Worm (Caenorhabditis elegans) whole organism, midembryonic: ENCODE results near the gene acr-14.
A peak's percentile ranks its signal among the peaks of the same experiment; 100 is the strongest.

Experiments
- T22C8.4 ChIP-seq: fragments of 200-800 bp; sonication (Bioruptor generic); IDR thresholded peaks from 2 replicates; pipeline ENCODE4 v1.3.6; 2022; ENCODE audit warnings: missing genetic modification characterization, missing compliant biosample characterization
- cog-1 ChIP-seq: sonication (generic microtip); optimal IDR thresholded peaks from 2 replicates; lab custom pipeline; 2016; ENCODE audit warnings: missing genetic modification characterization, missing compliant biosample characterization
- flt-1 ChIP-seq: fragments of 200-800 bp; sonication (Bioruptor generic); IDR thresholded peaks from 2 replicates; pipeline ENCODE4 v1.3.6; 2022; ENCODE audit warnings: missing genetic modification characterization, missing compliant biosample characterization
- klf-2 ChIP-seq: fragments of 200-800 bp; sonication (Bioruptor generic); conservative IDR thresholded peaks from 2 replicates; pipeline ENCODE4 v1.3.6; 2022; ENCODE audit warnings: missing genetic modification reagents, missing genetic modification characterization, missing compliant biosample characterization
- med-1 ChIP-seq: sonication (generic microtip); optimal IDR thresholded peaks from 2 replicates; lab custom pipeline; 2017; ENCODE audit warnings: missing genetic modification characterization, mild to moderate bottlenecking, missing compliant biosample characterization, antibody characterized with exemption, missing genetic modification reagents; ENCODE audit not compliant: insufficient read depth
- ref-1 ChIP-seq: fragments of 200-800 bp; sonication (Bioruptor generic); conservative IDR thresholded peaks from 2 replicates; pipeline ENCODE4 v1.3.6; 2022; ENCODE audit warnings: missing genetic modification reagents, missing genetic modification characterization, missing compliant biosample characterization
- tab-1 ChIP-seq: fragments of 200-800 bp; sonication (Bioruptor generic); IDR thresholded peaks from 2 replicates; pipeline ENCODE4 v1.3.6; 2022; ENCODE audit warnings: missing genetic modification characterization, missing compliant biosample characterization
- ztf-23 ChIP-seq: fragments of 200-800 bp; sonication (Bioruptor generic); IDR thresholded peaks from 2 replicates; pipeline ENCODE4 v1.3.6; 2022; ENCODE audit warnings: missing genetic modification reagents, missing genetic modification characterization, missing compliant biosample characterization
- ztf-29 ChIP-seq: fragments of 200-800 bp; sonication (Bioruptor generic); IDR thresholded peaks from 2 replicates; pipeline ENCODE4 v1.3.6; 2022; ENCODE audit warnings: missing genetic modification reagents, missing genetic modification characterization, missing compliant biosample characterization

Gene acr-14

ce11 chrII:8218266-8218665 lies 41.3 kb upstream of the acr-14 start:
- TF ChIP-seq klf-2 (GFP tag; lab: Robert Waterston, UW): no peak
- TF ChIP-seq cog-1 (tag; lab: Kevin White, UChicago): no peak
- TF ChIP-seq ztf-23 (GFP tag; lab: Robert Waterston, UW): no peak
- TF ChIP-seq ref-1 (GFP tag; lab: Robert Waterston, UW): no peak
- TF ChIP-seq flt-1 (GFP tag; lab: Robert Waterston, UW): no peak
- no peak for TF ChIP-seq T22C8.4 (GFP tag; lab: Robert Waterston, UW)
- no peak for TF ChIP-seq tab-1 (GFP tag; lab: Robert Waterston, UW)
- no peak for TF ChIP-seq med-1 (GFP tag; lab: Kevin White, UChicago)
- no peak for TF ChIP-seq ztf-29 (GFP tag; lab: Robert Waterston, UW)

ce11 chrII:8216922-8217321 lies 39.9 kb upstream of the acr-14 start, which contains the start of gene ifg-1:
ifg-1 (plus strand) TSS chrII:8217222.
- TF ChIP-seq ztf-23 (GFP tag; lab: Robert Waterston, UW): no peak
- no peak for TF ChIP-seq cog-1 (tag; lab: Kevin White, UChicago)
- TF ChIP-seq med-1 (GFP tag; lab: Kevin White, UChicago): no peak
- no peak for TF ChIP-seq klf-2 (GFP tag; lab: Robert Waterston, UW)
- TF ChIP-seq T22C8.4 (GFP tag; lab: Robert Waterston, UW): no peak

DNA sequence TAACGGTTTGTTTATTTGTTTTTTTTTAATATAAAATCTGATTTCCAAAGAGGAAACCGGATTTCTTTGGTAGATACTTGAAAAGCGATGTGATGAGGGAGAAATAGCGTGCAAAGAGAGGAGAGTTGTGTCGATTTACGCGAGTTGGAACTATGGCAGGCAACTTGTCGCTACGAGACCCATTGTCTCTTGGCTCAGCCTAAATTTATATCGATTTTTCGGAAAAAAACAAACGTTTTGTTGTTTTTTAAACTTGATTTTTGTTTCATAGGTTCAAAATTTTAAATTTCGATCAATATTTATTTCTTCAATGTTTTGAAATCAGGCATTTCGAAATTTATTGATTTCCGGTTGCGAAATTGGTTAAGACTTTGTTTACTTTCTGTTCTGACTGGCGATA lies 39.4 kb upstream of the acr-14 start, which contains the start of gene M110.3:
Gene M110.3 (minus strand): TSS at position 184 of the 400 bp plus-strand sequence.
- TF ChIP-seq T22C8.4 (GFP tag; lab: Robert Waterston, UW) (peak; percentile 63; the same call in 1 of the 2 replicates), med-1 (GFP tag; lab: Kevin White, UChicago) (no peak)

DNA sequence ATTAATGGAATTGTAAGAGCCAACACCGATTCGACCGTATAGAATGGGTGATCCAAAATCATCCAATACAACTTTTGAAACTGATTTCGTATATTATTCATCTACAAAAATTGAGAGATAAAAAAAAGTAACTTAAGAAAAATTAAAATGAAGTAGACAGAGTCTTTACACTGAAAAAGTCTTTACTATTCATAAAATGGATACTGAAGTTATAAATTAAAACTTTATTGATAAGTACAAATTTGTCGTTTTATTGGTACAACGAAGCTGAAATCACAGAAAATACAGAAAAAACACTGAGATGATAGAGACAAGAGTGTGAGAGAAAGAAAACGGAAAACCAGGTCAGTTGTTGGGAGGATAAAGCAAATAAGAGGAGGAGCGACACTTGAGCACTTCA lies 37.4 kb upstream of the acr-14 start, which contains the start of gene M110.10:
Gene M110.10 (minus strand): TSS at position 101 of the 400 bp plus-strand sequence.
- TF ChIP-seq ref-1 (GFP tag; lab: Robert Waterston, UW) (no peak), T22C8.4 (GFP tag; lab: Robert Waterston, UW) (no peak), klf-2 (GFP tag; lab: Robert Waterston, UW) (no peak), tab-1 (GFP tag; lab: Robert Waterston, UW) (no peak), flt-1 (GFP tag; lab: Robert Waterston, UW) (no peak), cog-1 (tag; lab: Kevin White, UChicago) (no peak), ztf-23 (GFP tag; lab: Robert Waterston, UW) (no peak), med-1 (GFP tag; lab: Kevin White, UChicago) (no peak)

DNA sequence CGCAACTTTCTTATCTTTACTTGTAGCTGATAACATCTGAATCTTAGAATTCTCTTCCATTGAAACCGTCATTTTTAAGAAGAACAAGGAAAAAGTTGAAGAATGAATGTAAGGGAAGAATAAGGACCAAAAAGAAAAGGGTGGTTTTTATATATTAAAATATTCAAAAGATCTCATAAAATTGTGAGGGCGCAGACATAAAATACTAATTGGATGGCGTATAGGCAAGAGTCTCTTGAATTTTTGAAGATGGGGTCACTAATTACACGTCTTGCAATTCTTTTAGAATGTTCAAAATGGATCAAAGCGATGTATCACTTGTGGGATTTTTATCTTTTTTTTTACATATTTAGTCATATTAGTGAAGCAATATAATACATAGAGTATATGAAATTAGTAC lies 35.7 kb upstream of the acr-14 start, which contains the start of gene twk-3:
Gene twk-3 (minus strand): TSS at position 101 of the 400 bp plus-strand sequence.
- TF ChIP-seq flt-1 (GFP tag; lab: Robert Waterston, UW) (no peak), T22C8.4 (GFP tag; lab: Robert Waterston, UW) (no peak), tab-1 (GFP tag; lab: Robert Waterston, UW) (no peak), med-1 (GFP tag; lab: Kevin White, UChicago) (no peak), ztf-23 (GFP tag; lab: Robert Waterston, UW) (no peak), ref-1 (GFP tag; lab: Robert Waterston, UW) (no peak), ztf-29 (GFP tag; lab: Robert Waterston, UW) (no peak), klf-2 (GFP tag; lab: Robert Waterston, UW) (no peak), cog-1 (tag; lab: Kevin White, UChicago) (no peak)

ce11 chrII:8209476-8209875 lies 32.5 kb upstream of the acr-14 start, which contains the start of gene M110.8:
M110.8 (minus strand) TSS chrII:8209576.
- TF ChIP-seq cog-1 (tag; lab: Kevin White, UChicago) (no peak), ztf-23 (GFP tag; lab: Robert Waterston, UW) (no peak), tab-1 (GFP tag; lab: Robert Waterston, UW) (no peak), flt-1 (GFP tag; lab: Robert Waterston, UW) (no peak), med-1 (GFP tag; lab: Kevin White, UChicago) (no peak), ref-1 (GFP tag; lab: Robert Waterston, UW) (no peak), klf-2 (GFP tag; lab: Robert Waterston, UW) (no peak), T22C8.4 (GFP tag; lab: Robert Waterston, UW) (no peak), ztf-29 (GFP tag; lab: Robert Waterston, UW) (no peak)

DNA sequence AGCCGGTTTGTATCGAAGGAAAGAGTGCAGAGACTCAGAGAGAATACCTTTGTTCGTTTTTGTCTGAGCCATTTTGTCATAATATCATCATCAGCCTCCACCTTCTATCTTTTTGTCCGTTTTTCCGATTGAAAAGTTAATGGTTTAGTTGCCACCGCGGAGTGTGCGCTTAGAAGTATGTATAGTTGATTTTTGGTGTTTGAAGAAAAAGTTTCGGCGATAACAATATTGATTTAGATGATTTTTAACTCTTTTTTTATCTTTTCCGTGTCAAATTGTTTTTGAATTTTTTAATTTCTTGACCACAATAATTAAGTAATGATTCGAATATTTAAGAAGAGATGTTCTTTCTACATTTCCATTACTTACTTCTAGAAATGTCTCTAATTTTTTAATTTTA lies 28.6 kb upstream of the acr-14 start:
- TF ChIP-seq flt-1 (GFP tag; lab: Robert Waterston, UW) (no peak), cog-1 (tag; lab: Kevin White, UChicago) (no peak), med-1 (GFP tag; lab: Kevin White, UChicago) (no peak), ztf-23 (GFP tag; lab: Robert Waterston, UW) (no peak), ztf-29 (GFP tag; lab: Robert Waterston, UW) (no peak)

DNA sequence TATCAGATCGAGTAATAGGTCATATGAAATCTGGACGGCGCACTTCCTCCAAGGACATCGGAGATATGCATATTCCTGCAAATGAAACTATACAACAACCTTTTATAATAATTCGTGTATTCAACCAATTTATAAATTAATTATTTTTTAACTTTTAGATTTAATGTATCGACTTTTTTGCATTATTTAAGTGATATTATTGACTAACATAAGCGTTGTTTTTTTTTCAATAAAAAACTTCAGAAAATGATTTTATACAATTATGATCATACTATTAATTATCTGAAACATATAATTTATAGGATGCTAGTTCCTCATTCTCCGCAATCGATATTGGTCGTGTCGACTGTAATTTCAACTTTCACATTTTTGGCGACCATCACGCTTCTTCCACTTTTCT lies 27.0 kb upstream of the acr-14 start, which contains the start of gene col-76:
Gene col-76 (plus strand): TSS at position 301 of the 400 bp plus-strand sequence.
- TF ChIP-seq ztf-23 (GFP tag; lab: Robert Waterston, UW) (no peak), klf-2 (GFP tag; lab: Robert Waterston, UW) (no peak), med-1 (GFP tag; lab: Kevin White, UChicago) (no peak), tab-1 (GFP tag; lab: Robert Waterston, UW) (no peak), cog-1 (tag; lab: Kevin White, UChicago) (no peak), ztf-29 (GFP tag; lab: Robert Waterston, UW) (no peak), ref-1 (GFP tag; lab: Robert Waterston, UW) (no peak), flt-1 (GFP tag; lab: Robert Waterston, UW) (no peak), T22C8.4 (GFP tag; lab: Robert Waterston, UW) (no peak)

DNA sequence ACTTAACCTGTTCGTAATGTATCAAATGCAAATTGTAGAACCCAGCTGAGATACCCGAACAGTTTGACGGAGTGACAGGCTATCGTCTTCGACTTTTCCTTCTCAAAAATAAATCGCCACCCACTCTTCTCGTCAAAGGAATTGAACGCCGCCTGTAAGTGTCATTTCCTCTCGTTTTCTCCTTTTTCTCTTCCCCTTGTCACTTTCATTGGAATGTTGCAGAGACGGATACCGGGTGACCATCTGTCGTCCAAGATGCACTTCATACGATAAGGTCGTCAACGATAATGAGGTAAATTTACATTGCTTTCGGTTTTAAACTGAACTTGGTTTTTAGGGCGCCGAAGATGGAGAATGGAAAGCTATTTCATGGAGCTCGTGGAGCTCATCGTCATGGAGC lies 22.8 kb upstream of the acr-14 start:
- TF ChIP-seq ztf-23 (GFP tag; lab: Robert Waterston, UW): no peak
- no peak for TF ChIP-seq T22C8.4 (GFP tag; lab: Robert Waterston, UW)
- TF ChIP-seq tab-1 (GFP tag; lab: Robert Waterston, UW): no peak
- no peak for TF ChIP-seq ref-1 (GFP tag; lab: Robert Waterston, UW)
- no peak for TF ChIP-seq klf-2 (GFP tag; lab: Robert Waterston, UW)
- TF ChIP-seq cog-1 (tag; lab: Kevin White, UChicago): no peak
- TF ChIP-seq med-1 (GFP tag; lab: Kevin White, UChicago): no peak
- TF ChIP-seq ztf-29 (GFP tag; lab: Robert Waterston, UW): no peak
- TF ChIP-seq flt-1 (GFP tag; lab: Robert Waterston, UW): no peak
